Worm (Caenorhabditis elegans) whole organism, dauer: ENCODE results near the gene tbc-12.

ENCODE experiments used
- unc-62 ChIP-seq: sonication (generic microtip); optimal IDR thresholded peaks from 2 replicates; lab custom pipeline; 2017; ENCODE audit warnings: missing biosample characterization, missing genetic modification reagents, missing genetic modification characterization

tbc-12 gene

ce11 chrX:2541003-2541521 lies 8.8 kb upstream of the tbc-12 start, which contains the start of gene F52H2.3:
Gene F52H2.3, minus strand, starts transcription at chrX:2541053.
- no peak for TF ChIP-seq unc-62 (GFP tag; lab: Kevin White, UChicago)

DNA sequence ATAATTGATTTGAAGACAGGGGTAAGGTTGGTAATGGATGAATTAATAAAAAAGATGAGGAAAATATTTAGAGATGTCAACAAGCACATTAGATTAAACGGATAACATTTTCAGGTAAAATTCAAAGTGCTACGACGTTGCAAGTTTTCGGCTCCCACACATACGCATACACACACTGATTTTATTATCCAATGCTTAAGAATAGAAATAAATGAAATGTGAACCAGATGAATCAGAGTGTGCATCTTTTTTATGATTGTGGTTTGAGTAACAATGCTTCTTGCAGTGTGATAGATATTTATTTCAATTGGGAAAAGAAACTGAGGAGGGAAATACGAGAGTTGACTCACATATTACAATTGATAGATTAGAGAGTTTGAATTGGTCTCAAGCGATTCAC lies 6.5 kb upstream of the tbc-12 start:
- no peak for TF ChIP-seq unc-62 (GFP tag; lab: Kevin White, UChicago)

- no peak for TF ChIP-seq unc-62 (GFP tag; lab: Kevin White, UChicago)
These were observed 4.1 kb upstream of the tbc-12 start for ce11 chrX:2536246-2536772.

DNA sequence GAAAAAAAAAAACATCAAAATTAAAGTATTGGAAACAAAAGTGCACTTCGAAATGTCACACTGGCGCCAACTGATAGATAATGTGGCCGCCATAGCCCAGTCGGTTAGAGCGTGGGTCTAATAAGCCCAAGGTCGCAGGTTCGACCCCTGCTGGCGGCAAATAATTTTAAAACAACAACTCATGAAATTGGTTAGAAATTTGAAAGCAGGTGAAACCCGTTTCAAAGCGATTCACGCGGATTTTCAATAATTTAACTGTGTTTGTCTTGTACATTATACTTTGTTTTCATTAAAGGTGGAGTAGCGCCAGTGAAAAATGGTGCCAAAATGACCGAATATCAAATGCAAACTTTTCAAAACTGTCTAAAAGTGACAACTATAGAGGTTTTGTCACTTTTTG lies 981 bp downstream of the tbc-12 start:
- TF ChIP-seq unc-62 (GFP tag; lab: Kevin White, UChicago): no peak

ce11 chrX:2527877-2528276 lies 4.4 kb downstream of the tbc-12 start:
- TF ChIP-seq unc-62 (GFP tag; lab: Kevin White, UChicago): no peak

ce11 chrX:2527194-2527593 lies 5.1 kb downstream of the tbc-12 start:
- no peak for TF ChIP-seq unc-62 (GFP tag; lab: Kevin White, UChicago)

DNA sequence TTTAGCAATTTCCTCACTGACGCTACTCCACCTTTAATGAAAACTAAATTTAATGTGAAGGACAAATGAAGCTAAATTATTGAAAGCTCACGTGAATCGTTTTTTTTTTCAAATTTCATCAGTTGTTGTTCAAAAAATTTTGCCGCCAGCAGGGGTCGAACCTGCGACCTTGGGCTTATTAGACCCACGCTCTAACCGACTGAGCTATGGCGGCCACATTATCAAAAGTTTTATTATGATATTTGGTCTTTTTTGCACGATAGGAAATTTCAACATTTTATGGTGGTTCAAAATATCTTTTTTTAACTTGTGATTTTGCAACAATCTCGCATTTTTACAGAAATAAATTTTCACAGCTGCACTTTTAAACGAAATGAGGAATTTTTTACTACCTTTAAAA lies 6.2 kb downstream of the tbc-12 start:
- TF ChIP-seq unc-62 (GFP tag; lab: Kevin White, UChicago): no peak

DNA sequence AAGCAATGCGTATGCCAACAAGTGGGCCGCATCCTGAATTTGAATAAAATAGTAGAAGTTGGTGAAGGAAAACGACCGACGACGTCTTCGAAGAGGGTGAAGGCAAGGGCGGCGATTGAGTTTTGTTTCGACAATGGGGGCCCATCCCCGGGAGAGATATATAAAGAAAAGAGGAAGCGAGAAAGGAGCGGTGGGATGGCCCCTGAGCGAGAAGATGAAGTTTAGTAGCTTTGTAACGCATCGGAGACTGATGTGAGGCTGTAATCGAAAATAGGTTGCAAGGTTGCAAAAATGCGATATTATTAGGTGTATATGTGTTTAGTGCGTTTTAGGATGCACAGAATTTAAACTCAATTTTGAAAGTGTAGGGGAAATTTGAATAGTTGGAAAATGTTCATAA lies 9.6 kb downstream of the tbc-12 start:
- TF ChIP-seq unc-62 (GFP tag; lab: Kevin White, UChicago): no peak

- TF ChIP-seq unc-62 (GFP tag; lab: Kevin White, UChicago): no peak
These were observed 11.8 kb downstream of the tbc-12 start for ce11 chrX:2520461-2520860.

DNA sequence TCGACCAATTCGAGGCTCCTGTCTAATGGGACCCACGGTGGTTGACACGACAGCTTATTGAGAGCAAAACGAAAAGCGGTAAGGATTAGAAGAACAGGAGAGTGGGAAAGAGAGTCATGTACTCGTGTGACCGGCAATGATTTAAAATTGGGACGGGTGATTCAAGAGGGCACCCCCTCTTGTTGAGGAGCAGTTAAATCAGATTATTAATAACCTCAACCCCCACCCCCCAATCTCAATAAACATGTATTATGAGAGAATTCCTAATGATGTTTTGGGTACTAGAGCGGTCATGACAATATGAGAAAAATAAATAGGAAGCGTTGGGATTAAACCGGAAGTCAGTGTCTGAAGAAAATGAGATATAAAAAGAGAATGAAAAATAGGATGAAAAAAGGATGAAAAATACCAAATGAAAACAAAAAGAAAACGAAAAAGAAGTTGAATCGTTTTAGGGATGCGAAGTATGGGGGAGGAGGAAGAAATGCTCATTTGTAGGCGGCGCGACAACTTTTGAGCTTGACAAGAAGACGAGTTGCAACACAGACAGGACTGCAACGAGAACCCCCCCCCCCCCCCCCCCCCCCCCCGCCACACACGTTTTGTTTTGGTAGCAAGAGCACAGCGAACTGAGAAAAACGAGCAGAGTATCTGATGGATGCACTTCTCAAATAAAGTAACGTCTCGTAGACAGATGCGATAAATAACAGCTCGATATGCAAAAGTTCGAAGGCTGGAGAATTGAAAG lies 15.1 kb downstream of the tbc-12 start:
- TF ChIP-seq unc-62 (GFP tag; lab: Kevin White, UChicago): no peak

- TF ChIP-seq unc-62 (GFP tag; lab: Kevin White, UChicago): no peak
These were observed 17.0 kb downstream of the tbc-12 start, which contains the start of gene syg-1 for ce11 chrX:2515224-2515623. Gene syg-1, minus strand, starts transcription at chrX:2515324.

- TF ChIP-seq unc-62 (GFP tag; lab: Kevin White, UChicago): no peak
These were observed 18.5 kb downstream of the tbc-12 start for ce11 chrX:2513667-2514198.

- no peak for TF ChIP-seq unc-62 (GFP tag; lab: Kevin White, UChicago)
These were observed 23.8 kb downstream of the tbc-12 start, which contains the start of gene K02E10.7 for ce11 chrX:2508449-2508848. Gene K02E10.7, minus strand, starts transcription at chrX:2508549.

- no peak for TF ChIP-seq unc-62 (GFP tag; lab: Kevin White, UChicago)
These were observed 25.5 kb downstream of the tbc-12 start for ce11 chrX:2506738-2507137.

ce11 chrX:2497816-2498215 lies 34.4 kb downstream of the tbc-12 start:
- no peak for TF ChIP-seq unc-62 (GFP tag; lab: Kevin White, UChicago)

ce11 chrX:2495865-2496314 lies 36.4 kb downstream of the tbc-12 start, which contains the start of gene rabr-1:
Gene rabr-1, plus strand, starts transcription at chrX:2496180.
- TF ChIP-seq unc-62 (GFP tag; lab: Kevin White, UChicago): no peak
